Worm (Caenorhabditis elegans): ENCODE results near the gene plp-2.

plp-2 gene

ce11 chrX:14964253-14964652 is 18.4 kb downstream of the plp-2 start, which contains the start of gene rgs-11:
Gene rgs-11 (plus strand): TSS chrX:14964553.
- TF ChIP-seq hlh-13 (GFP tag; optimal IDR thresholded peaks at IDR 0.05) = no peak
- TF ChIP-seq pag-3 (tag; optimal IDR thresholded peaks at IDR 0.05; ENCODE audit: borderline replicate concordance) = no peak
- no peak for TF ChIP-seq Y22D7AL.16 (tag; optimal IDR thresholded peaks at IDR 0.05)
- TF ChIP-seq syd-9 (tag; optimal IDR thresholded peaks at IDR 0.05) = no peak
- no peak for TF ChIP-seq K09A11.1 (tag; optimal IDR thresholded peaks at IDR 0.05; ENCODE audit: insufficient read depth)
- no peak for TF ChIP-seq ceh-30 (tag; optimal IDR thresholded peaks at IDR 0.05)
- TF ChIP-seq gmeb-2 (tag; optimal IDR thresholded peaks at IDR 0.05) = no peak
- TF ChIP-seq ets-4 (tag; optimal IDR thresholded peaks at IDR 0.05) = no peak
- no peak for TF ChIP-seq ceh-24 (tag; optimal IDR thresholded peaks at IDR 0.05)
- TF ChIP-seq unc-3 (GFP tag; conservative IDR thresholded peaks at IDR 0.05) = no peak
- TF ChIP-seq unc-3 (tag; optimal IDR thresholded peaks at IDR 0.05) = no peak
- TF ChIP-seq ceh-18 (tag; optimal IDR thresholded peaks at IDR 0.05) = no peak
- no peak for TF ChIP-seq che-1 (tag; optimal IDR thresholded peaks at IDR 0.05)
- TF ChIP-seq unc-42 (tag; optimal IDR thresholded peaks at IDR 0.05) = no peak
- TF ChIP-seq ceh-2 (tag; optimal IDR thresholded peaks at IDR 0.05) = no peak
- no peak for TF ChIP-seq hlh-15 (tag; optimal IDR thresholded peaks at IDR 0.05)
- no peak for TF ChIP-seq elt-4 (tag; optimal IDR thresholded peaks at IDR 0.05)

- no peak for TF ChIP-seq C08G9.2 (tag; optimal IDR thresholded peaks at IDR 0.05)
- TF ChIP-seq ahr-1 (tag; optimal IDR thresholded peaks at IDR 0.05) = no peak
- TF ChIP-seq hlh-8 (tag; optimal IDR thresholded peaks at IDR 0.05) = no peak
- TF ChIP-seq sdc-2 (tag; optimal IDR thresholded peaks at IDR 0.05) = no peak
- TF ChIP-seq ceh-9 (tag; optimal IDR thresholded peaks at IDR 0.05) = no peak
- TF ChIP-seq K09A11.1 (tag; optimal IDR thresholded peaks at IDR 0.05; ENCODE audit: insufficient read depth) = no peak
- no peak for TF ChIP-seq che-1 (tag; optimal IDR thresholded peaks at IDR 0.05)
- no peak for TF ChIP-seq hlh-15 (tag; optimal IDR thresholded peaks at IDR 0.05)
- TF ChIP-seq F13H6.1 (tag; optimal IDR thresholded peaks at IDR 0.05) = no peak
- TF ChIP-seq rnt-1 (tag; optimal IDR thresholded peaks at IDR 0.05) = no peak
- no peak for TF ChIP-seq unc-55 (GFP tag; optimal IDR thresholded peaks at IDR 0.05)
These were observed 20.1 kb downstream of the plp-2 start, which contains the start of gene rgs-10 for ce11 chrX:14962456-14962855. Gene rgs-10 (plus strand): TSS chrX:14962756.

- TF ChIP-seq sox-2 (GFP tag; IDR thresholded peaks at IDR 0.05) (no peak), C38D4.7 (GFP tag; optimal IDR thresholded peaks at IDR 0.05) (no peak), ztf-16 (tag; optimal IDR thresholded peaks at IDR 0.05) (no peak), syd-9 (tag; optimal IDR thresholded peaks at IDR 0.05) (no peak), hlh-6 (tag; optimal IDR thresholded peaks at IDR 0.05) (no peak), ceh-6 (GFP tag; optimal IDR thresholded peaks at IDR 0.05) (no peak), odd-2 (tag; optimal IDR thresholded peaks at IDR 0.05) (no peak), ceh-2 (tag; optimal IDR thresholded peaks at IDR 0.05) (no peak), unc-86 (tag; optimal IDR thresholded peaks at IDR 0.05) (no peak), K02D7.2 (tag; optimal IDR thresholded peaks at IDR 0.05) (no peak), C08G9.2 (tag; optimal IDR thresholded peaks at IDR 0.05) (no peak), ets-4 (tag; optimal IDR thresholded peaks at IDR 0.05) (no peak), ceh-34 (tag; optimal IDR thresholded peaks at IDR 0.05) (no peak), F13H6.1 (tag; optimal IDR thresholded peaks at IDR 0.05) (no peak), ceh-18 (tag; optimal IDR thresholded peaks at IDR 0.05) (no peak), elt-4 (tag; optimal IDR thresholded peaks at IDR 0.05) (no peak)
These were observed 21.1 kb downstream of the plp-2 start, which contains the start of gene idpp-3 for ce11 chrX:14961471-14961870. Gene idpp-3 (minus strand): TSS chrX:14961571.

ce11 chrX:14960841-14961240 is 21.8 kb downstream of the plp-2 start:
- peak; percentile 1 for TF ChIP-seq pros-1 (tag; optimal IDR thresholded peaks at IDR 0.05)
- TF ChIP-seq zip-5 (tag; optimal IDR thresholded peaks at IDR 0.05) = no peak

Data from whole organism, late embryonic.